Worm (Caenorhabditis elegans) whole organism, L2 larva: ENCODE data around the gene C05D12.2.

Experiments used
- C34F6.9 ChIP-seq: fragments of 150-350 bp; optimal IDR thresholded peaks from 2 replicates; lab custom pipeline; 2014; ENCODE audit warnings: missing biosample characterization, missing genetic modification characterization
- F13H6.1 ChIP-seq: sonication (generic microtip); optimal IDR thresholded peaks from 2 replicates; lab custom pipeline; 2016; ENCODE audit warnings: missing genetic modification characterization, missing compliant biosample characterization
- R02D3.7 ChIP-seq: fragments of 150-350 bp; optimal IDR thresholded peaks from 2 replicates; lab custom pipeline; 2014; ENCODE audit warnings: missing biosample characterization, missing genetic modification characterization
- Y55F3AM.14 ChIP-seq: fragments of 200-800 bp; sonication (Bioruptor generic); optimal IDR thresholded peaks from 2 replicates; lab custom pipeline; 2018; ENCODE audit warnings: mild to moderate bottlenecking, missing genetic modification characterization, missing compliant biosample characterization
- ZK546.5 ChIP-seq: sonication (generic microtip); optimal IDR thresholded peaks from 2 replicates; lab custom pipeline; 2017; ENCODE audit warnings: missing biosample characterization, missing genetic modification characterization
- alr-1 ChIP-seq: fragments of 150-350 bp; optimal IDR thresholded peaks from 2 replicates; lab custom pipeline; 2014; ENCODE audit warnings: missing biosample characterization, missing genetic modification characterization
- aly-2 ChIP-seq: fragments of 150-350 bp; optimal IDR thresholded peaks from 2 replicates; lab custom pipeline; 2014; ENCODE audit warnings: missing biosample characterization, missing genetic modification characterization
- ama-1 ChIP-seq: fragments of 150-350 bp; optimal IDR thresholded peaks from 2 replicates; lab custom pipeline; 2018; ENCODE audit warnings: inconsistent platforms
- blmp-1 ChIP-seq: sonication (generic microtip); optimal IDR thresholded peaks from 2 replicates; lab custom pipeline; 2017; ENCODE audit warnings: missing genetic modification characterization, mild to moderate bottlenecking, missing compliant biosample characterization, antibody characterized with exemption, moderate library complexity; ENCODE audit not compliant: insufficient read depth
- ceh-16 ChIP-seq: fragments of 150-350 bp; optimal IDR thresholded peaks from 2 replicates; lab custom pipeline; 2014; ENCODE audit warnings: missing biosample characterization, missing genetic modification characterization
- ceh-82 ChIP-seq: fragments of 150-350 bp; optimal IDR thresholded peaks from 2 replicates; lab custom pipeline; 2014; ENCODE audit warnings: missing biosample characterization, missing genetic modification characterization
- crh-2 ChIP-seq: sonication (generic microtip); optimal IDR thresholded peaks from 2 replicates; lab custom pipeline; 2017; ENCODE audit warnings: missing biosample characterization, missing genetic modification characterization
- dmd-4 ChIP-seq: sonication (generic microtip); optimal IDR thresholded peaks from 2 replicates; lab custom pipeline; 2017; ENCODE audit warnings: missing biosample characterization, missing genetic modification characterization
- egl-27 ChIP-seq: sonication (generic microtip); optimal IDR thresholded peaks from 3 replicates; lab custom pipeline; 2017; ENCODE audit warnings: missing biosample characterization, missing genetic modification reagents, missing genetic modification characterization
- elt-1 ChIP-seq: fragments of 150-350 bp; optimal IDR thresholded peaks from 2 replicates; lab custom pipeline; 2014; ENCODE audit warnings: missing biosample characterization, missing genetic modification characterization
- elt-3 ChIP-seq: sonication (generic microtip); optimal IDR thresholded peaks from 2 replicates; lab custom pipeline; 2017; ENCODE audit warnings: missing biosample characterization, missing genetic modification characterization
- fos-1 ChIP-seq: fragments of 150-350 bp; optimal IDR thresholded peaks from 2 replicates; lab custom pipeline; 2014; ENCODE audit warnings: missing biosample characterization, missing genetic modification characterization
- gmeb-1 ChIP-seq: fragments of 150-350 bp; optimal IDR thresholded peaks from 2 replicates; lab custom pipeline; 2014; ENCODE audit warnings: missing biosample characterization, missing genetic modification characterization
- lin-11 ChIP-seq: fragments of 150-350 bp; sonication (generic microtip); optimal IDR thresholded peaks from 2 replicates; lab custom pipeline; 2014; ENCODE audit warnings: missing biosample characterization, missing genetic modification characterization, inconsistent platforms, mixed read lengths
- lin-13 ChIP-seq: fragments of 150-350 bp; optimal IDR thresholded peaks from 2 replicates; lab custom pipeline; 2014; ENCODE audit warnings: missing biosample characterization, missing genetic modification reagents, missing genetic modification characterization
- lin-39 ChIP-seq: fragments of 150-350 bp; optimal IDR thresholded peaks from 2 replicates; lab custom pipeline; 2014; ENCODE audit warnings: missing biosample characterization, missing genetic modification reagents, missing genetic modification characterization
- lsy-2 ChIP-seq, 2 experiments: fragments of 150-350 bp in 1 of 2; sonication (generic microtip) in 1 of 2; optimal IDR thresholded peaks; 2 replicates each; lab custom pipeline; 2014 to 2017; ENCODE audit warnings: missing biosample characterization in 2 of 2, missing genetic modification characterization in 2 of 2
- mab-5 ChIP-seq: fragments of 150-350 bp; optimal IDR thresholded peaks from 2 replicates; lab custom pipeline; 2014; ENCODE audit warnings: missing biosample characterization, missing genetic modification characterization
- mbf-1 ChIP-seq: sonication (generic microtip); optimal IDR thresholded peaks from 2 replicates; lab custom pipeline; 2017; ENCODE audit warnings: missing biosample characterization, missing genetic modification characterization
- mdl-1 ChIP-seq, 2 experiments: fragments of 150-350 bp in 1 of 2; sonication (generic microtip) in 1 of 2; optimal IDR thresholded peaks; 2 replicates each; lab custom pipeline; 2017; ENCODE audit warnings: missing biosample characterization in 2 of 2, missing genetic modification characterization in 2 of 2
- nhr-10 ChIP-seq: sonication (generic microtip); optimal IDR thresholded peaks from 2 replicates; lab custom pipeline; 2017; ENCODE audit warnings: missing biosample characterization, missing genetic modification characterization
- nhr-129 ChIP-seq: fragments of 150-350 bp; optimal IDR thresholded peaks from 2 replicates; lab custom pipeline; 2014; ENCODE audit warnings: missing biosample characterization, missing genetic modification characterization
- nhr-23 ChIP-seq: fragments of 150-350 bp; optimal IDR thresholded peaks from 2 replicates; lab custom pipeline; 2014; ENCODE audit warnings: missing biosample characterization, missing genetic modification reagents, missing genetic modification characterization
- nhr-237 ChIP-seq: fragments of 150-350 bp; optimal IDR thresholded peaks from 2 replicates; lab custom pipeline; 2014; ENCODE audit warnings: missing biosample characterization, missing genetic modification characterization
- nhr-25 ChIP-seq: fragments of 150-350 bp; sonication (generic microtip); optimal IDR thresholded peaks from 3 replicates; lab custom pipeline; 2014; ENCODE audit warnings: missing biosample characterization, missing genetic modification characterization
- nhr-6 ChIP-seq: fragments of 150-350 bp; optimal IDR thresholded peaks from 2 replicates; lab custom pipeline; 2014; ENCODE audit warnings: missing biosample characterization, missing genetic modification characterization
- nhr-77 ChIP-seq: fragments of 150-350 bp; optimal IDR thresholded peaks from 2 replicates; lab custom pipeline; 2014; ENCODE audit warnings: missing biosample characterization, missing genetic modification characterization
- sem-4 ChIP-seq: fragments of 150-350 bp; optimal IDR thresholded peaks from 2 replicates; lab custom pipeline; 2014; ENCODE audit warnings: missing biosample characterization, missing genetic modification reagents, missing genetic modification characterization
- sma-3 ChIP-seq: sonication (generic microtip); optimal IDR thresholded peaks from 2 replicates; lab custom pipeline; 2016; ENCODE audit warnings: missing genetic modification reagents, missing genetic modification characterization, missing compliant biosample characterization
- sma-9 ChIP-seq, 2 experiments: fragments of 150-350 bp in 1 of 2; sonication (generic microtip) in 1 of 2; optimal IDR thresholded peaks; 2 replicates each; lab custom pipeline; 2014 to 2016; ENCODE audit warnings: missing genetic modification characterization in 2 of 2, mild to moderate bottlenecking in 1 of 2, missing biosample characterization in 1 of 2, missing compliant biosample characterization in 1 of 2, missing genetic modification reagents in 1 of 2, moderate library complexity in 1 of 2
- snpc-4 ChIP-seq: fragments of 150-350 bp; optimal IDR thresholded peaks from 2 replicates; lab custom pipeline; 2014; ENCODE audit warnings: missing biosample characterization, missing genetic modification characterization
- unc-39 ChIP-seq: fragments of 150-350 bp; optimal IDR thresholded peaks from 2 replicates; lab custom pipeline; 2014; ENCODE audit warnings: missing biosample characterization, missing genetic modification characterization
- unc-55 ChIP-seq: fragments of 150-350 bp; sonication (generic microtip); optimal IDR thresholded peaks from 3 replicates; lab custom pipeline; 2014; ENCODE audit warnings: missing biosample characterization, missing genetic modification reagents, missing genetic modification characterization
- unc-62 ChIP-seq: fragments of 150-350 bp; optimal IDR thresholded peaks from 2 replicates; lab custom pipeline; 2014; ENCODE audit warnings: missing biosample characterization, missing genetic modification reagents, missing genetic modification characterization
- zag-1 ChIP-seq: fragments of 150-350 bp; optimal IDR thresholded peaks from 2 replicates; lab custom pipeline; 2014; ENCODE audit warnings: missing biosample characterization, missing genetic modification characterization
- ztf-1 ChIP-seq: fragments of 200-800 bp; sonication (Bioruptor generic); conservative IDR thresholded peaks from 2 replicates; pipeline ENCODE4 v1.3.6; 2022; ENCODE audit warnings: missing genetic modification characterization, missing compliant biosample characterization
- ztf-4 ChIP-seq: fragments of 150-350 bp; optimal IDR thresholded peaks from 2 replicates; lab custom pipeline; 2014; ENCODE audit warnings: missing biosample characterization, missing genetic modification characterization

The C05D12.2 gene

ce11 chrII:11467541-11467940 is 49.4 kb downstream of the C05D12.2 start, which contains the start of gene klp-17:
TSS of gene klp-17 (minus strand) at chrII:11467641.
- TF ChIP-seq ama-1 (lab: Kevin White, UChicago) (no peak), sem-4 (tag; lab: Kevin White, UChicago) (no peak), mab-5 (tag; lab: Kevin White, UChicago) (no peak), zag-1 (tag; lab: Kevin White, UChicago) (no peak), snpc-4 (no peak), lin-39 (tag; lab: Kevin White, UChicago) (no peak), dmd-4 (tag; lab: Kevin White, UChicago) (no peak), lin-11 (tag; lab: Kevin White, UChicago) (no peak), ztf-1 (GFP tag; lab: Robert Waterston, UW) (no peak), unc-55 (GFP tag; lab: Kevin White, UChicago) (no peak), nhr-129 (tag; lab: Kevin White, UChicago) (no peak), blmp-1 (tag; lab: Kevin White, UChicago) (no peak), sma-9 (GFP tag; optimal IDR thresholded peaks at IDR 0.05; lab: Kevin White, UChicago) (no peak), sma-9 (tag; optimal IDR thresholded peaks at IDR 0.05; lab: Kevin White, UChicago) (no peak), elt-1 (tag; lab: Kevin White, UChicago) (no peak), lsy-2 (tag; optimal IDR thresholded peaks at IDR 0.05; lab: Kevin White, UChicago) (no peak)

ce11 chrII:11469574-11470108 is 51.5 kb downstream of the C05D12.2 start, which contains the start of gene cisd-1:
TSS of gene cisd-1 (minus strand) at chrII:11469624.
- TF ChIP-seq crh-2, result peak; percentile 40
- TF ChIP-seq nhr-237 (tag; lab: Kevin White, UChicago), result no peak
- no peak for TF ChIP-seq lin-13 (GFP tag; lab: Kevin White, UChicago)
- peak; percentile 17 for TF ChIP-seq sma-9 (GFP tag; optimal IDR thresholded peaks at IDR 0.05; lab: Kevin White, UChicago)
- no peak for TF ChIP-seq sma-9 (tag; optimal IDR thresholded peaks at IDR 0.05; lab: Kevin White, UChicago)
- TF ChIP-seq C34F6.9 (tag; lab: Kevin White, UChicago), result peak; percentile 21
- TF ChIP-seq lsy-2 (tag; optimal IDR thresholded peaks at IDR 0.05; lab: Kevin White, UChicago), result peak in 1 of 2 experiments; percentile 14
- TF ChIP-seq Y55F3AM.14 (GFP tag; lab: Kevin White, UChicago), result no peak
- peak; percentile 58 for TF ChIP-seq fos-1 (tag; lab: Kevin White, UChicago)
- TF ChIP-seq F13H6.1 (tag; lab: Kevin White, UChicago), result no peak
- TF ChIP-seq aly-2 (tag; lab: Kevin White, UChicago), result no peak
- no peak for TF ChIP-seq blmp-1 (tag; lab: Kevin White, UChicago)
- TF ChIP-seq ceh-16 (tag; lab: Kevin White, UChicago), result no peak
- TF ChIP-seq unc-55 (GFP tag; lab: Kevin White, UChicago), result no peak

DNA sequence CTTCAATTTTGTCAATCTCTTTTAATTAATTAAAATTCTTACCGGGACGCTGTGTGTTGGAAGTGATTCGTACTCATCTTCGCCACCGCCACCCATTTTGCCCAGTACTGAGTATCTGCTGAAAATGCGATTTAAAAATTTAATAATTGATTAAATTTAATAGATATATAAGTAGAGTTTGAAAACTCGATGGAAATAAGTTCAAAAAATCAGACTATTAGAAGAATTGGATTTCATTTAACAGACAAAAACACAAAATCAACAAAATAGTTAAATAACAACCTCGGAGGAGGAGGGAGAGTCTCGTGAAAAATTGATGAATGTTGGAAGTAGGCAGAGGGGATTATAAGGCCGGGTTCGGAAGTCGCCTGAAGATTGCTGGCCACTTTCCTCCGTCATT is 53.8 kb downstream of the C05D12.2 start, which contains the start of gene mfn-1:
Gene mfn-1, minus strand, starts transcription at position 101 of the 400 bp plus-strand sequence.
- no peak for TF ChIP-seq C34F6.9 (tag; lab: Kevin White, UChicago)
- no peak for TF ChIP-seq sma-9 (GFP tag; optimal IDR thresholded peaks at IDR 0.05; lab: Kevin White, UChicago)
- no peak for TF ChIP-seq sma-9 (tag; optimal IDR thresholded peaks at IDR 0.05; lab: Kevin White, UChicago)
- no peak for TF ChIP-seq ztf-1 (GFP tag; lab: Robert Waterston, UW)
- no peak for TF ChIP-seq nhr-237 (tag; lab: Kevin White, UChicago)
- no peak for TF ChIP-seq sma-3 (GFP tag; lab: Kevin White, UChicago)
- no peak for TF ChIP-seq nhr-10 (tag; lab: Kevin White, UChicago)
- TF ChIP-seq elt-3 (tag; lab: Kevin White, UChicago), result no peak
- TF ChIP-seq ama-1 (lab: Kevin White, UChicago), result no peak
- no peak for TF ChIP-seq gmeb-1 (tag; lab: Kevin White, UChicago)
- TF ChIP-seq lin-13 (GFP tag; lab: Kevin White, UChicago), result no peak

DNA sequence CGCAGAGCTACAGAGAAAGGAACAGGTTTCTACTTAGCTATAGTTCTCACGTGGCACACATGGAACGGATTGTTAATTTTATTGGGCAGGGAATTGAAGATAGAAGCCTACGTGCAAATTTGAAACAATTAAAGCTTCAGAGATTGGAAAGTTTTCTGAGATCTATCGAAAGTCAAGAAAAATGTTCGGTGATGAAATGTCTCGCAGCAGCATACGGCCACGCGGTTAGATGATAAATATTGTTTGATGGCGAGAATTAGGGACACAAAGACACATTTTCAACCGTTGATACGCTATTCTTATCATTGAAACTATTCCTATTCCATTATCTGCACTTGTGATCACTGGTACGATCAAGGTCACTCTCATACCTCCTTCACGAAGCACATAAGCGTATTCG is 54.4 kb downstream of the C05D12.2 start:
- TF ChIP-seq elt-3 (tag; lab: Kevin White, UChicago), result no peak
- no peak for TF ChIP-seq nhr-6
- no peak for TF ChIP-seq ceh-16 (tag; lab: Kevin White, UChicago)
- peak; percentile 42 for TF ChIP-seq crh-2
- no peak for TF ChIP-seq R02D3.7 (tag; lab: Kevin White, UChicago)
- no peak for TF ChIP-seq ztf-4 (tag; lab: Kevin White, UChicago)
- TF ChIP-seq ztf-1 (GFP tag; lab: Robert Waterston, UW), result no peak
- TF ChIP-seq ZK546.5 (tag; lab: Kevin White, UChicago), result no peak
- no peak for TF ChIP-seq lin-11 (tag; lab: Kevin White, UChicago)
- TF ChIP-seq alr-1 (tag; lab: Kevin White, UChicago), result no peak
- peak; percentile 80 for TF ChIP-seq sma-9 (GFP tag; optimal IDR thresholded peaks at IDR 0.05; lab: Kevin White, UChicago)
- no peak for TF ChIP-seq sma-9 (tag; optimal IDR thresholded peaks at IDR 0.05; lab: Kevin White, UChicago)
- TF ChIP-seq unc-62, result no peak
- TF ChIP-seq snpc-4, result no peak
- peak; percentile 62 for TF ChIP-seq nhr-25 (tag; lab: Kevin White, UChicago)
- no peak for TF ChIP-seq egl-27
- no peak for TF ChIP-seq ceh-82 (tag; lab: Kevin White, UChicago)
- no peak for TF ChIP-seq lin-39 (tag; lab: Kevin White, UChicago)
- peak in 1 of 2 experiments; percentile 55 for TF ChIP-seq mdl-1 (tag; optimal IDR thresholded peaks at IDR 0.05; lab: Kevin White, UChicago)
- peak; percentile 81 for TF ChIP-seq fos-1 (tag; lab: Kevin White, UChicago)
- no peak for TF ChIP-seq unc-39 (tag; lab: Kevin White, UChicago)
- no peak for TF ChIP-seq mbf-1 (tag; lab: Kevin White, UChicago)
- TF ChIP-seq nhr-129 (tag; lab: Kevin White, UChicago), result peak; percentile 36
- peak; percentile 21 for TF ChIP-seq sem-4 (tag; lab: Kevin White, UChicago)
- TF ChIP-seq gmeb-1 (tag; lab: Kevin White, UChicago), result peak; percentile 25
- no peak for TF ChIP-seq nhr-23 (tag; lab: Kevin White, UChicago)
- no peak for TF ChIP-seq nhr-77 (tag; lab: Kevin White, UChicago)
- TF ChIP-seq aly-2 (tag; lab: Kevin White, UChicago), result no peak
- peak; percentile 21 for TF ChIP-seq C34F6.9 (tag; lab: Kevin White, UChicago)
